Fruit fly (Drosophila melanogaster) whole organism: ENCODE results near the gene Ca-Ma2d.

Source experiments
- pan ChIP-seq: fragments of >200 bp; optimal IDR thresholded peaks from 2 replicates; lab custom pipeline; 2017
- usp ChIP-seq: fragments of >200 bp; optimal IDR thresholded peaks from 2 replicates; lab custom pipeline; 2017; ENCODE audit warnings: missing biosample characterization, missing genetic modification characterization, mixed read lengths

- TF ChIP-seq pan (lab: Kevin White, UChicago): no peak
- no peak for TF ChIP-seq usp (GFP tag; lab: Kevin White, UChicago)
Measured at dm6 chr2L:16272730-16273129, 41.5 kb downstream of the Ca-Ma2d start.
